Worm (Caenorhabditis elegans) whole organism, midembryonic: ENCODE results near the gene C06G3.8.

Experiments used
- flt-1 ChIP-seq: fragments of 200-800 bp; sonication (Bioruptor generic); IDR thresholded peaks from 2 replicates; pipeline ENCODE4 v1.3.6; 2022; ENCODE audit warnings: missing genetic modification characterization, missing compliant biosample characterization
- klf-2 ChIP-seq: fragments of 200-800 bp; sonication (Bioruptor generic); conservative IDR thresholded peaks from 2 replicates; pipeline ENCODE4 v1.3.6; 2022; ENCODE audit warnings: missing genetic modification reagents, missing genetic modification characterization, missing compliant biosample characterization
- med-1 ChIP-seq: sonication (generic microtip); optimal IDR thresholded peaks from 2 replicates; lab custom pipeline; 2017; ENCODE audit warnings: missing genetic modification characterization, mild to moderate bottlenecking, missing compliant biosample characterization, antibody characterized with exemption, missing genetic modification reagents; ENCODE audit not compliant: insufficient read depth
- ztf-23 ChIP-seq: fragments of 200-800 bp; sonication (Bioruptor generic); IDR thresholded peaks from 2 replicates; pipeline ENCODE4 v1.3.6; 2022; ENCODE audit warnings: missing genetic modification reagents, missing genetic modification characterization, missing compliant biosample characterization

DNA sequence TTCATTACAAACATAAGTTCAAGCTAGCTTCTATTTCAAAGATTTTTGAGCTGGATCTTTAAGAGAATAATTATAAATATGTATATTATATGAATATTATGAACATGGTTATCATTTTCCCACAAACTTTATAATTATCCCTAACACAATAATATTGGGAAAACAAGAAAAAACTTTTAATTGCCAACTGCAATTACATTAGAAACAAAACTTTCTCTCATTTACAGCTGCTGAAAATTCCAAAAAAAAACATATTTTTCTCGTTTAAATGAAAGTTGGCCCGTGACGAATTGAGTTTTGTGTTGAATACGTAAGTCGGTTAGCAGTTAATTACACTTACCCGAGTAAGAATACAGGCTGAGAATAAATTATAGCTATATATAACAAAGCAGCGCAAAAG lies 30.3 kb upstream of the C06G3.8 start:
- TF ChIP-seq klf-2 (GFP tag; lab: Robert Waterston, UW): no peak
- TF ChIP-seq flt-1 (GFP tag; lab: Robert Waterston, UW): no peak
- TF ChIP-seq med-1 (GFP tag; lab: Kevin White, UChicago): no peak
- no peak for TF ChIP-seq ztf-23 (GFP tag; lab: Robert Waterston, UW)
